Worm (Caenorhabditis elegans) whole organism, L4/young adult: Measurements from ENCODE around the gene srz-29.
"Not testable (repeated sequence)": the region's sequence is repeated elsewhere in the genome, so short reads cannot be mapped to it uniquely, and the experiment has no call there.

Experiments used
- W03F9.2 ChIP-seq: fragments of 150-350 bp; optimal IDR thresholded peaks from 2 replicates; lab custom pipeline; 2014; ENCODE audit warnings: missing biosample characterization, missing genetic modification characterization
- dao-5 ChIP-seq: sonication (generic microtip); optimal IDR thresholded peaks from 2 replicates; lab custom pipeline; 2016; ENCODE audit warnings: missing genotype, missing genetic modification characterization, moderate library complexity, missing compliant biosample characterization
- him-1 ChIP-seq: sonication (generic microtip); optimal IDR thresholded peaks from 2 replicates; lab custom pipeline; 2016; ENCODE audit warnings: missing genotype, missing genetic modification reagents, missing genetic modification characterization, missing compliant biosample characterization

Gene srz-29

ce11 chrIV:13623533-13623932, 22.2 kb downstream of the srz-29 start, which contains the start of gene C08F11.1:
Gene C08F11.1 (plus strand): TSS chrIV:13623833.
- TF ChIP-seq dao-5 (tag; lab: Kevin White, UChicago): no peak
- no peak for TF ChIP-seq W03F9.2
- TF ChIP-seq him-1 (tag; lab: Kevin White, UChicago): no peak

ce11 chrIV:13619203-13619602, 26.5 kb downstream of the srz-29 start, which contains the start of gene C08F11.3:
Gene C08F11.3 (plus strand): TSS chrIV:13619503.
- no peak for TF ChIP-seq him-1 (tag; lab: Kevin White, UChicago)
- TF ChIP-seq dao-5 (tag; lab: Kevin White, UChicago): no peak
- TF ChIP-seq W03F9.2: no peak

ce11 chrIV:13609755-13610154, 36.0 kb downstream of the srz-29 start, which contains the start of gene C08F11.13:
Gene C08F11.13 (minus strand): TSS chrIV:13609892.
- TF ChIP-seq him-1 (tag; lab: Kevin White, UChicago) (no peak), dao-5 (tag; lab: Kevin White, UChicago) (no peak), W03F9.2 (no peak)

ce11 chrIV:13601973-13602669, 43.6 kb downstream of the srz-29 start, which contains the start of gene Y45F10B.59:
Gene Y45F10B.59 (plus strand): TSS chrIV:13602619.
- TF ChIP-seq dao-5 (tag; lab: Kevin White, UChicago): no peak
- no peak for TF ChIP-seq W03F9.2
- TF ChIP-seq him-1 (tag; lab: Kevin White, UChicago): no peak

ce11 chrIV:13601428-13601827, 44.3 kb downstream of the srz-29 start:
- TF ChIP-seq dao-5 (tag; lab: Kevin White, UChicago) (no peak), him-1 (tag; lab: Kevin White, UChicago) (no peak), W03F9.2 (no peak)

ce11 chrIV:13600643-13601042, 45.1 kb downstream of the srz-29 start:
- TF ChIP-seq W03F9.2 (no peak), dao-5 (tag; lab: Kevin White, UChicago) (no peak), him-1 (tag; lab: Kevin White, UChicago) (no peak)

- TF ChIP-seq W03F9.2; dao-5 (tag; lab: Kevin White, UChicago); him-1 (tag; lab: Kevin White, UChicago): not testable (repeated sequence)
These were observed 47.9 kb downstream of the srz-29 start, which contains the start of gene Y45F10B.9 for ce11 chrIV:13597813-13598212. Gene Y45F10B.9 (minus strand): TSS chrIV:13597913.
